Worm (Caenorhabditis elegans) whole organism, L2 larva: ENCODE results near the gene Y48A5A.1.

ENCODE experiments used
- R02D3.7 ChIP-seq: fragments of 150-350 bp; optimal IDR thresholded peaks from 2 replicates; lab custom pipeline; 2014; ENCODE audit warnings: missing biosample characterization, missing genetic modification characterization
- ZK546.5 ChIP-seq: sonication (generic microtip); optimal IDR thresholded peaks from 2 replicates; lab custom pipeline; 2017; ENCODE audit warnings: missing biosample characterization, missing genetic modification characterization
- blmp-1 ChIP-seq: sonication (generic microtip); optimal IDR thresholded peaks from 2 replicates; lab custom pipeline; 2017; ENCODE audit warnings: missing genetic modification characterization, mild to moderate bottlenecking, missing compliant biosample characterization, antibody characterized with exemption, moderate library complexity; ENCODE audit not compliant: insufficient read depth
- ceh-16 ChIP-seq: fragments of 150-350 bp; optimal IDR thresholded peaks from 2 replicates; lab custom pipeline; 2014; ENCODE audit warnings: missing biosample characterization, missing genetic modification characterization
- ceh-82 ChIP-seq: fragments of 150-350 bp; optimal IDR thresholded peaks from 2 replicates; lab custom pipeline; 2014; ENCODE audit warnings: missing biosample characterization, missing genetic modification characterization
- crh-2 ChIP-seq: sonication (generic microtip); optimal IDR thresholded peaks from 2 replicates; lab custom pipeline; 2017; ENCODE audit warnings: missing biosample characterization, missing genetic modification characterization
- dmd-4 ChIP-seq: sonication (generic microtip); optimal IDR thresholded peaks from 2 replicates; lab custom pipeline; 2017; ENCODE audit warnings: missing biosample characterization, missing genetic modification characterization
- egl-27 ChIP-seq: sonication (generic microtip); optimal IDR thresholded peaks from 3 replicates; lab custom pipeline; 2017; ENCODE audit warnings: missing biosample characterization, missing genetic modification reagents, missing genetic modification characterization
- gmeb-1 ChIP-seq: fragments of 150-350 bp; optimal IDR thresholded peaks from 2 replicates; lab custom pipeline; 2014; ENCODE audit warnings: missing biosample characterization, missing genetic modification characterization
- mab-5 ChIP-seq: fragments of 150-350 bp; optimal IDR thresholded peaks from 2 replicates; lab custom pipeline; 2014; ENCODE audit warnings: missing biosample characterization, missing genetic modification characterization
- mbf-1 ChIP-seq: sonication (generic microtip); optimal IDR thresholded peaks from 2 replicates; lab custom pipeline; 2017; ENCODE audit warnings: missing biosample characterization, missing genetic modification characterization
- nhr-12 ChIP-seq: fragments of 150-350 bp; optimal IDR thresholded peaks from 2 replicates; lab custom pipeline; 2014; ENCODE audit warnings: missing biosample characterization, missing genetic modification characterization
- nhr-129 ChIP-seq: fragments of 150-350 bp; optimal IDR thresholded peaks from 2 replicates; lab custom pipeline; 2014; ENCODE audit warnings: missing biosample characterization, missing genetic modification characterization
- peb-1 ChIP-seq: fragments of 150-350 bp; optimal IDR thresholded peaks from 2 replicates; lab custom pipeline; 2014; ENCODE audit warnings: missing biosample characterization, missing genetic modification characterization
- skn-1 ChIP-seq: sonication (generic microtip); optimal IDR thresholded peaks from 2 replicates; lab custom pipeline; 2017; ENCODE audit warnings: missing biosample characterization, missing genetic modification characterization
- sma-3 ChIP-seq: sonication (generic microtip); optimal IDR thresholded peaks from 2 replicates; lab custom pipeline; 2016; ENCODE audit warnings: missing genetic modification reagents, missing genetic modification characterization, missing compliant biosample characterization
- snpc-4 ChIP-seq: fragments of 150-350 bp; optimal IDR thresholded peaks from 2 replicates; lab custom pipeline; 2014; ENCODE audit warnings: missing biosample characterization, missing genetic modification characterization
- unc-39 ChIP-seq: fragments of 150-350 bp; optimal IDR thresholded peaks from 2 replicates; lab custom pipeline; 2014; ENCODE audit warnings: missing biosample characterization, missing genetic modification characterization
- unc-62 ChIP-seq: fragments of 150-350 bp; optimal IDR thresholded peaks from 2 replicates; lab custom pipeline; 2014; ENCODE audit warnings: missing biosample characterization, missing genetic modification reagents, missing genetic modification characterization
- zag-1 ChIP-seq: fragments of 150-350 bp; optimal IDR thresholded peaks from 2 replicates; lab custom pipeline; 2014; ENCODE audit warnings: missing biosample characterization, missing genetic modification characterization

The Y48A5A.1 gene

ce11 chrIV:1997762-1998161, 32.5 kb downstream of the Y48A5A.1 start:
- TF ChIP-seq egl-27 (tag; lab: Kevin White, UChicago): no peak
- no peak for TF ChIP-seq mbf-1 (tag; lab: Kevin White, UChicago)
- TF ChIP-seq nhr-12: no peak
- no peak for TF ChIP-seq sma-3 (GFP tag; lab: Kevin White, UChicago)
- no peak for TF ChIP-seq unc-39 (tag; lab: Kevin White, UChicago)
- TF ChIP-seq snpc-4 (tag; lab: Kevin White, UChicago): no peak
- no peak for TF ChIP-seq skn-1 (tag; lab: Kevin White, UChicago)
- TF ChIP-seq blmp-1 (tag; lab: Kevin White, UChicago): no peak

- no peak for TF ChIP-seq gmeb-1 (tag; lab: Kevin White, UChicago)
- no peak for TF ChIP-seq ceh-82 (tag; lab: Kevin White, UChicago)
- TF ChIP-seq nhr-129 (tag; lab: Kevin White, UChicago): no peak
- no peak for TF ChIP-seq crh-2 (tag; lab: Kevin White, UChicago)
- TF ChIP-seq unc-62 (GFP tag; lab: Kevin White, UChicago): no peak
- no peak for TF ChIP-seq peb-1 (tag; lab: Kevin White, UChicago)
- TF ChIP-seq nhr-12: no peak
- TF ChIP-seq dmd-4: no peak
Observed at ce11 chrIV:2002290-2002689, 37.0 kb downstream of the Y48A5A.1 start.

DNA sequence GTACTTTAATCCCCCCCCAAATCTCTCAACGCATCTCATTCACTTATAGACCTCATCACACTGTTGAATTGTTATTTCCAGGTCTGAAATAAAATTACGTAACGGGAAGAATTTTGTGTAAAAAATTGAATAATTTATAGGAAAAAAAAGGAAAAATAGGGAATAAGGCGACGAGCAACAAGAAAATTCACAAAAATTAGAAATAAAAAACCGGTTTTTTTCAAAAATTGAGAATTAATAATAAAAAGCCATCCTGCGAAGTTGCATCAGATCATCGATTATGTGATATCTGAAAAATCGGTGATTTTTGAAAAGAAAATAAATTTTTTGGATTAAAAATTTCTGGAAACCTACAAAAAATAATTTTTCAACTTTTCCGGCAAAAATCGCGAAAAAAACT, 43.6 kb downstream of the Y48A5A.1 start:
- TF ChIP-seq mab-5 (tag; lab: Kevin White, UChicago) (no peak), R02D3.7 (tag; lab: Kevin White, UChicago) (no peak), skn-1 (tag; lab: Kevin White, UChicago) (no peak), gmeb-1 (tag; lab: Kevin White, UChicago) (no peak), zag-1 (tag; lab: Kevin White, UChicago) (no peak), ZK546.5 (tag; lab: Kevin White, UChicago) (no peak), ceh-16 (tag; lab: Kevin White, UChicago) (no peak), egl-27 (tag; lab: Kevin White, UChicago) (no peak)
